Fruit fly (Drosophila melanogaster): ENCODE measurements around the gene eIF4E1.
A peak's percentile ranks its signal among the peaks of the same experiment; 100 is the strongest.

Gene eIF4E1

dm6 chr3L:9397156-9397555 lies 5.1 kb downstream of the eIF4E1 start (continued):
- TF ChIP-seq mam (GFP tag; optimal IDR thresholded peaks at IDR 0.05), result peak; percentile 68
- no peak for TF ChIP-seq Sin3A (optimal IDR thresholded peaks at IDR 0.05)
- TF ChIP-seq Elba2 (GFP tag; optimal IDR thresholded peaks at IDR 0.05), result no peak
- TF ChIP-seq CG2116 (GFP tag; optimal IDR thresholded peaks at IDR 0.05), result peak; percentile 11
- peak; percentile 50 for TF ChIP-seq fd3F (GFP tag; optimal IDR thresholded peaks at IDR 0.05)
- no peak for TF ChIP-seq CG8944 (GFP tag; optimal IDR thresholded peaks at IDR 0.05)
- no peak for TF ChIP-seq CG14050 (GFP tag; IDR thresholded peaks at IDR 0.05)
- TF ChIP-seq Poxn (GFP tag; IDR thresholded peaks at IDR 0.05), result no peak
- no peak for TF ChIP-seq ftz-f1 (GFP tag; optimal IDR thresholded peaks at IDR 0.05)
- no peak for TF ChIP-seq CG6654 (GFP tag; optimal IDR thresholded peaks at IDR 0.05)
- TF ChIP-seq CG31388 (GFP tag; optimal IDR thresholded peaks at IDR 0.05), result no peak
- TF ChIP-seq CG31224 (GFP tag; IDR thresholded peaks at IDR 0.05), result no peak
- peak; percentile 68 for TF ChIP-seq Camta (GFP tag; optimal IDR thresholded peaks at IDR 0.05)
- no peak for TF ChIP-seq Ravus (GFP tag; IDR thresholded peaks at IDR 0.05)
- no peak for TF ChIP-seq bbx (GFP tag; IDR thresholded peaks at IDR 0.05; ENCODE audit: partially characterized antibody)
- TF ChIP-seq org-1 (GFP tag; optimal IDR thresholded peaks at IDR 0.05), result peak; percentile 80
- TF ChIP-seq usp (GFP tag; optimal IDR thresholded peaks at IDR 0.05), result no peak
- TF ChIP-seq CG32772 (GFP tag; IDR thresholded peaks at IDR 0.05), result no peak
- TF ChIP-seq CG12219 (GFP tag; optimal IDR thresholded peaks at IDR 0.05), result peak; percentile 30
- TF ChIP-seq ind (GFP tag; optimal IDR thresholded peaks at IDR 0.05), result no peak
- no peak for TF ChIP-seq CG2129 (GFP tag; IDR thresholded peaks at IDR 0.05; ENCODE audit: partially characterized antibody)
- peak; percentile 91 for TF ChIP-seq BtbVII (GFP tag; optimal IDR thresholded peaks at IDR 0.05)
- TF ChIP-seq shn (GFP tag; optimal IDR thresholded peaks at IDR 0.05), result no peak
- no peak for TF ChIP-seq Sry-β (GFP tag; optimal IDR thresholded peaks at IDR 0.05)
- TF ChIP-seq CG2678 (tag; optimal IDR thresholded peaks at IDR 0.05), result peak; percentile 87
- peak; percentile 78 for TF ChIP-seq CG12769 (tag; optimal IDR thresholded peaks at IDR 0.05)
- TF ChIP-seq CG1603 (tag; optimal IDR thresholded peaks at IDR 0.05), result no peak
- TF ChIP-seq CG11696 (GFP tag; IDR thresholded peaks at IDR 0.05), result 0 out of 2 replicates have a peak, but pooled peaks have one; percentile 6

DNA sequence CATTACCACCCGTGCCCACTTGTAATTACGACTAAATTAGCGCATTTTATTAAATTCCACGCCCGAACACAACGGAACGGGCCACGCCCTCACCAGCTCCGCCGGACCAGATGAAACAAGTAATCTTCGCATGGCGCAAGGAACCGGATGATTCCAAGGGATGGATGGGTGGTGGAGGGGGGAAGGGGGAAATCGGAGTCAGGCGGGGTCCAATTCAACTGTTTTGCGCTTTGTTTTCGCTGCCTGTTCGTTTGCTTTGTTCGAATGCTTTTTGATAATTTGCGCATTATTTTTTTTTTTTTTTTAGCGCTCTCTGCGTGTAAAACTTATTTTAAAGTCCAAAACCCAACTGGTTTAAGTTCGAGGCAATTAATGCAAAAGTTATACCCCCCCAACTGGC lies 5.6 kb downstream of the eIF4E1 start:
- no peak for TF ChIP-seq CG8290 (GFP tag; optimal IDR thresholded peaks at IDR 0.05)
- TF ChIP-seq CG8290 (tag; optimal IDR thresholded peaks at IDR 0.05), result peak in 1 of 2 experiments; percentile 21
- TF ChIP-seq vnd (GFP tag; IDR thresholded peaks at IDR 0.05; ENCODE audit: partially characterized antibody), result 0 out of 3 replicates have a peak, but pooled peaks have one; percentile 10
- no peak for TF ChIP-seq CG11093 (GFP tag; IDR thresholded peaks at IDR 0.05)
- TF ChIP-seq crol (GFP tag; IDR thresholded peaks at IDR 0.05), result peak; percentile 67
- TF ChIP-seq chinmo (GFP tag; IDR thresholded peaks at IDR 0.05; ENCODE audit: partially characterized antibody), result peak; percentile 75; the same call in 1 of the 4 replicates

DNA sequence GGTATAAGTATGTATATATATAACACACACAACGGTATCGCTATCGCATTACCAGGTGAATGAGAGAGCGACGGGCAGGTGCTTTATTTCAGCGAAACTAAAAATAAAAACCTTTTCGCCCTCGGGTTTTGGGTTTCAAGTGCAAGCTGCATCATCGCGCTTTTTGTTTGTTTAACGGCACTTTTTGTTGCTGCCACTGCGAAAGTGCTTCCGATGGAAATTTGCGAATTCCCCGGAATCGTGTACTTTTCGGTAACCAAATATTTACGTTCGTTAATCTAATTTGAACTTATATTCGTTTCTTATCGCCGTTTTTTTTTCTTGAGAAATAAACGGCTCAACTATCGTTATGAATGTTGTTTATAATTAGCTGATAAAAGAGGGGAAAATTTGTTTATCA lies 6.2 kb downstream of the eIF4E1 start:
- TF ChIP-seq Asciz (GFP tag; optimal IDR thresholded peaks at IDR 0.05) (no peak), CG2712 (tag; optimal IDR thresholded peaks at IDR 0.05) (no peak), pita (GFP tag; optimal IDR thresholded peaks at IDR 0.05) (no peak), Vsx1 (GFP tag; optimal IDR thresholded peaks at IDR 0.05) (peak; percentile 38), CG34376 (GFP tag; optimal IDR thresholded peaks at IDR 0.05) (peak; percentile 18), Fer3 (tag; optimal IDR thresholded peaks at IDR 0.05) (no peak), Optix (GFP tag; IDR thresholded peaks at IDR 0.05) (no peak), CG7928 (GFP tag; optimal IDR thresholded peaks at IDR 0.05) (no peak), Ets97D (GFP tag; optimal IDR thresholded peaks at IDR 0.05) (no peak), exex (tag; optimal IDR thresholded peaks at IDR 0.05) (peak; percentile 82), ara (GFP tag; IDR thresholded peaks at IDR 0.05) (no peak), Dfd (GFP tag; optimal IDR thresholded peaks at IDR 0.05) (no peak), unpg (GFP tag; optimal IDR thresholded peaks at IDR 0.05) (no peak)
